Worm (Caenorhabditis elegans) whole organism, mixed stage, embryonic: ENCODE measurements around the gene F10D7.10.

Experiments used
- M03D4.4 ChIP-seq: sonication (generic microtip); optimal IDR thresholded peaks from 2 replicates; lab custom pipeline; 2017; ENCODE audit warnings: mild to moderate bottlenecking, missing genetic modification characterization, missing compliant biosample characterization
- bed-3 ChIP-seq: fragments of 200-800 bp; sonication (Bioruptor generic); optimal IDR thresholded peaks from 3 replicates; lab custom pipeline; 2018; ENCODE audit warnings: mild to moderate bottlenecking, missing genetic modification characterization, moderate library complexity, missing compliant biosample characterization
- blmp-1 ChIP-seq: fragments of 150-350 bp; optimal IDR thresholded peaks from 2 replicates; lab custom pipeline; 2014; ENCODE audit warnings: missing biosample characterization, missing genetic modification characterization
- ceh-39 ChIP-seq: fragments of 150-350 bp; optimal IDR thresholded peaks from 2 replicates; lab custom pipeline; 2014; ENCODE audit warnings: missing biosample characterization, missing genetic modification characterization
- ceh-83 ChIP-seq: fragments of 200-800 bp; sonication (Bioruptor generic); optimal IDR thresholded peaks from 2 replicates; lab custom pipeline; 2018; ENCODE audit warnings: mild to moderate bottlenecking, missing genetic modification characterization, missing compliant biosample characterization
- ces-1 ChIP-seq: fragments of 150-350 bp; optimal IDR thresholded peaks from 2 replicates; lab custom pipeline; 2014; ENCODE audit warnings: missing biosample characterization, missing genetic modification reagents, missing genetic modification characterization
- cnd-1 ChIP-seq: fragments of 200-800 bp; sonication (Bioruptor generic); optimal IDR thresholded peaks from 2 replicates; lab custom pipeline; 2018; ENCODE audit warnings: mild to moderate bottlenecking, missing genetic modification characterization, missing compliant biosample characterization
- drap-1 ChIP-seq: fragments of 200-800 bp; sonication (Bioruptor generic); optimal IDR thresholded peaks from 3 replicates; lab custom pipeline; 2018; ENCODE audit warnings: mild to moderate bottlenecking, missing genetic modification characterization, missing compliant biosample characterization
- elt-1 ChIP-seq: sonication (generic microtip); optimal IDR thresholded peaks from 2 replicates; lab custom pipeline; 2017; ENCODE audit warnings: missing genetic modification characterization, mild to moderate bottlenecking, missing compliant biosample characterization, antibody characterized with exemption, moderate library complexity, borderline replicate concordance; ENCODE audit not compliant: insufficient read depth
- elt-3 ChIP-seq: fragments of 150-350 bp; optimal IDR thresholded peaks from 2 replicates; lab custom pipeline; 2014; ENCODE audit warnings: missing biosample characterization, missing genetic modification characterization
- ham-2 ChIP-seq: fragments of 200-800 bp; sonication (Bioruptor generic); optimal IDR thresholded peaks from 2 replicates; lab custom pipeline; 2018; ENCODE audit warnings: mild to moderate bottlenecking, missing genetic modification characterization, missing compliant biosample characterization
- hlh-1 ChIP-seq: fragments of 150-350 bp; optimal IDR thresholded peaks from 2 replicates; lab custom pipeline; 2014; ENCODE audit warnings: missing biosample characterization, missing genetic modification reagents, missing genetic modification characterization
- lin-13 ChIP-seq: fragments of 150-350 bp; optimal IDR thresholded peaks from 2 replicates; lab custom pipeline; 2014; ENCODE audit warnings: missing biosample characterization, missing genetic modification characterization
- lin-32 ChIP-seq: fragments of 200-800 bp; sonication (Bioruptor generic); optimal IDR thresholded peaks from 2 replicates; lab custom pipeline; 2018; ENCODE audit warnings: mild to moderate bottlenecking, missing genetic modification characterization, missing compliant biosample characterization
- lsy-2 ChIP-seq: fragments of 150-350 bp; optimal IDR thresholded peaks from 2 replicates; lab custom pipeline; 2014; ENCODE audit warnings: missing biosample characterization, missing genetic modification characterization
- mab-5 ChIP-seq: fragments of 150-350 bp; optimal IDR thresholded peaks from 2 replicates; lab custom pipeline; 2014; ENCODE audit warnings: missing biosample characterization, missing genetic modification characterization
- mep-1 ChIP-seq: fragments of 150-350 bp; optimal IDR thresholded peaks from 2 replicates; lab custom pipeline; 2017; ENCODE audit warnings: missing biosample characterization, missing genetic modification reagents, missing genetic modification characterization, inconsistent platforms
- mls-2 ChIP-seq: sonication (generic microtip); optimal IDR thresholded peaks from 2 replicates; lab custom pipeline; 2016; ENCODE audit warnings: mild to moderate bottlenecking, missing genetic modification characterization, moderate library complexity, missing compliant biosample characterization
- nhr-12 ChIP-seq: fragments of 150-350 bp; optimal IDR thresholded peaks from 2 replicates; lab custom pipeline; 2014; ENCODE audit warnings: missing biosample characterization, missing genetic modification characterization
- nhr-2 ChIP-seq: fragments of 150-350 bp; optimal IDR thresholded peaks from 2 replicates; lab custom pipeline; 2014; ENCODE audit warnings: missing biosample characterization, missing genetic modification characterization
- nhr-237 ChIP-seq: fragments of 150-350 bp; optimal IDR thresholded peaks from 2 replicates; lab custom pipeline; 2014; ENCODE audit warnings: missing biosample characterization, missing genetic modification characterization
- nhr-28 ChIP-seq: fragments of 150-350 bp; optimal IDR thresholded peaks from 2 replicates; lab custom pipeline; 2014; ENCODE audit warnings: missing biosample characterization, missing genetic modification characterization
- nhr-76 ChIP-seq: sonication (generic microtip); optimal IDR thresholded peaks from 2 replicates; lab custom pipeline; 2017; ENCODE audit warnings: missing biosample characterization, missing genetic modification characterization
- pha-4 ChIP-seq: fragments of 150-350 bp; optimal IDR thresholded peaks from 2 replicates; lab custom pipeline; 2018; ENCODE audit warnings: missing biosample characterization, missing genetic modification reagents, missing genetic modification characterization
- snpc-4 ChIP-seq: fragments of 150-350 bp; optimal IDR thresholded peaks from 2 replicates; lab custom pipeline; 2014; ENCODE audit warnings: missing biosample characterization, missing genetic modification characterization
- sptf-1 ChIP-seq: sonication (generic microtip); optimal IDR thresholded peaks from 2 replicates; lab custom pipeline; 2017; ENCODE audit warnings: mild to moderate bottlenecking, missing genetic modification characterization, moderate library complexity, missing compliant biosample characterization
- tbx-8 ChIP-seq: fragments of 200-800 bp; sonication (Bioruptor generic); optimal IDR thresholded peaks from 2 replicates; lab custom pipeline; 2018; ENCODE audit warnings: mild to moderate bottlenecking, missing genetic modification characterization, moderate library complexity, missing compliant biosample characterization
- unc-120 ChIP-seq: sonication (generic microtip); optimal IDR thresholded peaks from 2 replicates; lab custom pipeline; 2017; ENCODE audit warnings: missing genetic modification characterization, missing compliant biosample characterization; ENCODE audit not compliant: poor library complexity, severe bottlenecking
- unc-39 ChIP-seq: fragments of 150-350 bp; optimal IDR thresholded peaks from 2 replicates; lab custom pipeline; 2014; ENCODE audit warnings: missing biosample characterization, missing genetic modification characterization
- unc-62 ChIP-seq: fragments of 150-350 bp; optimal IDR thresholded peaks from 2 replicates; lab custom pipeline; 2014; ENCODE audit warnings: missing biosample characterization, missing genetic modification reagents, missing genetic modification characterization
- zip-8 ChIP-seq: fragments of 150-350 bp; optimal IDR thresholded peaks from 2 replicates; lab custom pipeline; 2014; ENCODE audit warnings: missing biosample characterization, missing genetic modification characterization
- ztf-11 ChIP-seq: fragments of 150-350 bp; optimal IDR thresholded peaks from 2 replicates; lab custom pipeline; 2014; ENCODE audit warnings: missing biosample characterization, missing genetic modification characterization

The F10D7.10 gene

ce11 chrX:17396456-17396855 is 16.9 kb upstream of the F10D7.10 start, which contains the start of the genes vap-1 and F11C7.2:
vap-1 (minus strand) TSS chrX:17396556.
F11C7.2 (plus strand) TSS chrX:17396814.
- no peak for TF ChIP-seq unc-62
- no peak for TF ChIP-seq blmp-1 (tag; lab: Kevin White, UChicago)
- no peak for TF ChIP-seq elt-3 (tag; lab: Kevin White, UChicago)
- no peak for TF ChIP-seq snpc-4 (tag; lab: Kevin White, UChicago)
- no peak for TF ChIP-seq nhr-237 (tag; lab: Kevin White, UChicago)
- no peak for TF ChIP-seq ceh-83 (GFP tag; lab: Kevin White, UChicago)
- no peak for TF ChIP-seq cnd-1 (tag; lab: Kevin White, UChicago)
- TF ChIP-seq drap-1, result no peak
- TF ChIP-seq mls-2 (tag; lab: Kevin White, UChicago), result no peak
- no peak for TF ChIP-seq pha-4 (tag; lab: Kevin White, UChicago)
- TF ChIP-seq ztf-11 (tag; lab: Kevin White, UChicago), result no peak
- TF ChIP-seq lsy-2 (tag; lab: Kevin White, UChicago), result no peak
- no peak for TF ChIP-seq lin-32 (GFP tag; lab: Kevin White, UChicago)
- TF ChIP-seq nhr-28 (tag; lab: Kevin White, UChicago), result no peak
- TF ChIP-seq zip-8 (tag; lab: Kevin White, UChicago), result no peak
- TF ChIP-seq elt-1 (tag; lab: Kevin White, UChicago), result no peak
- no peak for TF ChIP-seq bed-3 (GFP tag; lab: Kevin White, UChicago)
- no peak for TF ChIP-seq mep-1 (tag; lab: Kevin White, UChicago)
- TF ChIP-seq ham-2, result no peak

- TF ChIP-seq cnd-1 (tag; lab: Kevin White, UChicago), result peak; percentile 2
- peak; percentile 94 for TF ChIP-seq mep-1 (tag; lab: Kevin White, UChicago)
- no peak for TF ChIP-seq ztf-11 (tag; lab: Kevin White, UChicago)
- TF ChIP-seq unc-120 (tag; lab: Kevin White, UChicago), result peak; percentile 49
- no peak for TF ChIP-seq elt-1 (tag; lab: Kevin White, UChicago)
- TF ChIP-seq lsy-2 (tag; lab: Kevin White, UChicago), result peak; percentile 49
- TF ChIP-seq nhr-28 (tag; lab: Kevin White, UChicago), result no peak
- TF ChIP-seq pha-4 (tag; lab: Kevin White, UChicago), result peak; percentile 79
- TF ChIP-seq zip-8 (tag; lab: Kevin White, UChicago), result no peak
- TF ChIP-seq nhr-237 (tag; lab: Kevin White, UChicago), result peak; percentile 62
- no peak for TF ChIP-seq blmp-1 (tag; lab: Kevin White, UChicago)
- TF ChIP-seq nhr-2 (tag; lab: Kevin White, UChicago), result no peak
- TF ChIP-seq sptf-1 (tag; lab: Kevin White, UChicago), result peak; percentile 28
- no peak for TF ChIP-seq nhr-12
- TF ChIP-seq hlh-1, result peak; percentile 74
- TF ChIP-seq drap-1, result no peak
- TF ChIP-seq lin-13 (tag; lab: Kevin White, UChicago), result peak; percentile 74
- no peak for TF ChIP-seq ceh-39 (tag; lab: Kevin White, UChicago)
- no peak for TF ChIP-seq M03D4.4 (tag; lab: Kevin White, UChicago)
- TF ChIP-seq elt-3 (tag; lab: Kevin White, UChicago), result no peak
- peak; percentile 91 for TF ChIP-seq ces-1 (GFP tag; lab: Kevin White, UChicago)
Observed at ce11 chrX:17392182-17392581, 12.6 kb upstream of the F10D7.10 start.

DNA sequence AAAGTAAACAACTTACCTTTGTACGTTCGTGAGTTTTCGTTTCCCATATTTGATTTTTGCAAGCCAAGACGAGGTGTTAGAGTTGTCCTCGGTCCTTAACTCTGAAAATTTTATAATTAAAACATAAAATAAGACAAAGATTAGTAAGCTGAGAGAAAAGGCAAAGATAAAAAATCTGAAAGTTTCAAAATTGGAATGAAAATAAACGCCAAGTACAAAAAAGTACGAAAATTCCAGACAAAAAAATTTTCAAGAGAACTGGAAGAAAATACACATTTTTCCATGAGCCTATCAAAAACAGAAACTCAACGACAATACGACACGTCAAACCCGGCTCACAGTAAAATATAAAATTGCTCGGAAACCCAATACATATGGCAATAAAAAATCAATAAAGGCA is 11.9 kb upstream of the F10D7.10 start, which contains the start of gene F10D7.5:
Gene F10D7.5 (minus strand): TSS at position 101 of the 400 bp plus-strand sequence.
- TF ChIP-seq mep-1 (tag; lab: Kevin White, UChicago), result no peak
- no peak for TF ChIP-seq unc-62
- TF ChIP-seq tbx-8 (GFP tag; lab: Kevin White, UChicago), result no peak
- no peak for TF ChIP-seq unc-39
- no peak for TF ChIP-seq drap-1
- TF ChIP-seq M03D4.4 (tag; lab: Kevin White, UChicago), result no peak
- TF ChIP-seq snpc-4 (tag; lab: Kevin White, UChicago), result no peak
- no peak for TF ChIP-seq zip-8 (tag; lab: Kevin White, UChicago)
- TF ChIP-seq pha-4 (tag; lab: Kevin White, UChicago), result no peak
- no peak for TF ChIP-seq ceh-83 (GFP tag; lab: Kevin White, UChicago)
- TF ChIP-seq ztf-11 (tag; lab: Kevin White, UChicago), result no peak
- no peak for TF ChIP-seq elt-3 (tag; lab: Kevin White, UChicago)
- TF ChIP-seq cnd-1 (tag; lab: Kevin White, UChicago), result no peak
- TF ChIP-seq nhr-76 (tag; lab: Kevin White, UChicago), result no peak
- TF ChIP-seq unc-120 (tag; lab: Kevin White, UChicago), result no peak

DNA sequence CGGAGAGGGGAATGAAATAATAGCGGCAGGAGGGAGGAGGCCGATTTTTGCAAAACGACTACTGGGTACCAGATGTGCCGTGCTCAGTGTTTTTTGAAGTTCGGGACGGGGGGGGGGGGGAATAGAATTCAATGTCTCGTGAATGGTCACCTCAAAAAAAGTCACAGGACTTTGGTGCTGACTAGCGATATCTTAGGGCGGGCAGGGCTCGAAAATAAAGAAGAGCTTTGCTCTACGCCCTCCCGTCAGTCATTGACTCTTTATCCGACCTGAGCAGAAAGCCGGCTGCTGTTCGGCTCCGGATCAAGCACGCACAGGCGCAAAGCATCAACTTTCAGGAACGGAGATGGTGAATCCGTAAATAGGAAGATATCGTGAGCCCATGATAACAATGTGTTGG is 11.0 kb upstream of the F10D7.10 start:
- TF ChIP-seq elt-1 (tag; lab: Kevin White, UChicago), result no peak
- no peak for TF ChIP-seq ztf-11 (tag; lab: Kevin White, UChicago)
- no peak for TF ChIP-seq cnd-1 (tag; lab: Kevin White, UChicago)
- TF ChIP-seq zip-8 (tag; lab: Kevin White, UChicago), result no peak
- no peak for TF ChIP-seq elt-3 (tag; lab: Kevin White, UChicago)
- no peak for TF ChIP-seq lin-13 (tag; lab: Kevin White, UChicago)
- no peak for TF ChIP-seq M03D4.4 (tag; lab: Kevin White, UChicago)
- no peak for TF ChIP-seq mab-5 (tag; lab: Kevin White, UChicago)
